Worm (Caenorhabditis elegans): Measurements from ENCODE around the gene sms-3.

- TF ChIP-seq W03F9.2 (tag; optimal IDR thresholded peaks at IDR 0.05) (no peak), him-1 (tag; optimal IDR thresholded peaks at IDR 0.05) (no peak)
Observed at ce11 chrIII:1580142-1580541, 20.8 kb downstream of the sms-3 start.
